Worm (Caenorhabditis elegans): Measurements from ENCODE around the gene K07D4.4.

Gene K07D4.4

DNA sequence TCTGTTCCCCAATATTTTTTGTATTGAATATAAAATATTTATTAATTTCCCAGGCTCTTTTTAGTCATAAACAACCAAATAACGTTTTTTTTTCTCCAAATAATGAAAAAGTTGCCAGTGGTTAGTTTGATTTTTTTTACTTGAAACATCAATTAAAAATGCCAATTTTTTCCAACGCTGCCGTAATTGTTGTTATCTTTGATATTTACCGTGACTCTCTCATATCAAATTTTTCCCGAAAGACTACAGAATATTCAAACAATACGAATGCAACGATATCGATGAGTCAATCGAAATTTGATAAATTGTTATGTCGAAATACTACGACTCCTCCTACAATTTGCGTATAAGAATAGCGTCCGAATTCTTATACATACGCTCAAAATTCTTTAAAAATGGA is 45.3 kb downstream of the K07D4.4 start, which contains the start of gene K10G6.5:
Gene K10G6.5, plus strand, starts transcription at position 345 of the 400 bp plus-strand sequence.
- TF ChIP-seq daf-8 (GFP tag; IDR thresholded peaks at IDR 0.05) (no peak), dve-1 (tag; optimal IDR thresholded peaks at IDR 0.05; ENCODE audit: insufficient read depth) (no peak), pqm-1 (tag; optimal IDR thresholded peaks at IDR 0.05) (peak; percentile 26), unc-62 (GFP tag; optimal IDR thresholded peaks at IDR 0.05 in 1 of 2) (peak in 1 of 2 experiments; percentile 65), unc-62 (tag; optimal IDR thresholded peaks at IDR 0.05) (no peak), F49E8.2 (tag; optimal IDR thresholded peaks at IDR 0.05; ENCODE audit: borderline replicate concordance) (no peak), jun-1 (tag; optimal IDR thresholded peaks at IDR 0.05) (no peak), snpc-4 (tag; optimal IDR thresholded peaks at IDR 0.05) (no peak), dmd-6 (GFP tag; IDR thresholded peaks at IDR 0.05) (peak; percentile 59), hlh-30 (tag; optimal IDR thresholded peaks at IDR 0.05; ENCODE audit: insufficient read depth) (no peak), nhr-28 (tag; optimal IDR thresholded peaks at IDR 0.05) (peak; percentile 67)

DNA sequence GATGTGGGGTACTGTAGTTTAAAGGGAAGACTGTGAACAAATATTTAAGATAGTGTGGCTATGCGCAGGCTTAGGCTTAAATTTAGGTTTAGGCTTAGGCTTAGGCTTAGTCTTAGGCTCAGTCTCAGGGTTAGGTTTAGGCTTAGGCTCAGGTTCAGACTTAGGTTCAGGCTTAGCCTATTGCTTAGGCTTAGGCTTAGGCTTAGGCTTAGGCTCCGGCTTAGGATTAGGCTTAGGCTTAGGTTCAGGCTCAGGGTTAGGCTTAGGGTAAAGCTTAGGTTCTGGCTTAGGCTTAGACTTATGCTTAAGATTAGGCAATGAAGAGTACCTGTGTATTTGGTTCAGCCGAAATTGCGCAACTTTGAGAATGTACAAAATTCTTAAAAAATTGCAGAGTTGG is 48.0 kb downstream of the K07D4.4 start:
- TF ChIP-seq madf-9 (GFP tag; conservative IDR thresholded peaks at IDR 0.05) (no peak), unc-39 (tag; optimal IDR thresholded peaks at IDR 0.05) (no peak), set-16 (GFP tag; IDR thresholded peaks at IDR 0.05) (no peak), F26F4.8 (GFP tag; conservative IDR thresholded peaks at IDR 0.05) (no peak), ZK546.5 (tag; optimal IDR thresholded peaks at IDR 0.05) (no peak), attf-4 (tag; optimal IDR thresholded peaks at IDR 0.05) (no peak), zfp-2 (tag; optimal IDR thresholded peaks at IDR 0.05) (no peak), ceh-82 (tag; optimal IDR thresholded peaks at IDR 0.05) (no peak), lin-1 (GFP tag; IDR thresholded peaks at IDR 0.05) (no peak), ceh-62 (tag; optimal IDR thresholded peaks at IDR 0.05) (no peak), vab-7 (GFP tag; IDR thresholded peaks at IDR 0.05) (no peak), lin-29 (GFP tag; IDR thresholded peaks at IDR 0.05) (no peak), nhr-111 (GFP tag; optimal IDR thresholded peaks at IDR 0.05) (no peak), F37D6.2 (tag; optimal IDR thresholded peaks at IDR 0.05) (no peak), T26A8.4 (GFP tag; IDR thresholded peaks at IDR 0.05) (no peak), egl-43 (GFP tag; IDR thresholded peaks at IDR 0.05) (no peak), php-3 (GFP tag; IDR thresholded peaks at IDR 0.05) (no peak), skn-1 (tag; optimal IDR thresholded peaks at IDR 0.05) (no peak), dve-1 (tag; optimal IDR thresholded peaks at IDR 0.05; ENCODE audit: insufficient read depth) (no peak)

DNA sequence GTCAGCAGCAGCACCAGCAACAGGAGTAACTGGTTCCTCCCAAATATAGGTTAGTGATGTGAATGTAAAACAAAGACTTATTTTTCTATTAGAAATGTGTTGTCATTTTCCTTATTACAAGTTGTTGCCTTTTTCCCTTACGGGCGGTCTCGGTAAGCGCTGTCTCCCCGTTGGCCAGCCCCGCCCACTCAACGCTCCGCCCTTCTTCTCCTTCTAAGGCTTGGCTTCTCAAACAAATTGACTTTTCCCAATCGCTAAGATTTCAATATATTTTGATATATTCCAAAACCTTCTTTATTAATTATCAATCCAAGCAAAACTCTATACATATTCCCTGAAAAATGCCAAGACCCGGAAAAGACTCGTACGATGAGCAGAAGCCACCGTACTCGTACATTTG is 49.9 kb downstream of the K07D4.4 start, which contains the start of gene lin-31:
Gene lin-31, plus strand, starts transcription at position 237 of the 400 bp plus-strand sequence.
- TF ChIP-seq nhr-77 (tag; optimal IDR thresholded peaks at IDR 0.05) (no peak), aha-1 (tag) (peak; percentile 44)
